Worm (Caenorhabditis elegans) whole organism, mixed stage, embryonic: Measurements from ENCODE around the gene F46E10.2.

Source experiments
- M03D4.4 ChIP-seq: sonication (generic microtip); optimal IDR thresholded peaks from 2 replicates; lab custom pipeline; 2017; ENCODE audit warnings: mild to moderate bottlenecking, missing genetic modification characterization, missing compliant biosample characterization
- ham-2 ChIP-seq: fragments of 200-800 bp; sonication (Bioruptor generic); optimal IDR thresholded peaks from 2 replicates; lab custom pipeline; 2018; ENCODE audit warnings: mild to moderate bottlenecking, missing genetic modification characterization, missing compliant biosample characterization
- mep-1 ChIP-seq: fragments of 150-350 bp; optimal IDR thresholded peaks from 2 replicates; lab custom pipeline; 2017; ENCODE audit warnings: missing biosample characterization, missing genetic modification reagents, missing genetic modification characterization, inconsistent platforms
- nhr-28 ChIP-seq: fragments of 150-350 bp; optimal IDR thresholded peaks from 2 replicates; lab custom pipeline; 2014; ENCODE audit warnings: missing biosample characterization, missing genetic modification characterization
- ztf-11 ChIP-seq: fragments of 150-350 bp; optimal IDR thresholded peaks from 2 replicates; lab custom pipeline; 2014; ENCODE audit warnings: missing biosample characterization, missing genetic modification characterization

- TF ChIP-seq ham-2 (no peak), nhr-28 (tag; lab: Kevin White, UChicago) (no peak), mep-1 (no peak), M03D4.4 (tag; lab: Kevin White, UChicago) (no peak), ztf-11 (tag; lab: Kevin White, UChicago) (no peak)
These were observed 11.5 kb upstream of the F46E10.2 start, which contains the start of gene ubh-3 for ce11 chrV:6508703-6509102.
